Fruit fly (Drosophila melanogaster) Kc167 (cell line): ENCODE data around the gene CG15482.

Source experiments
- Myc ChIP-seq: fragments of >200 bp; optimal IDR thresholded peaks from 2 replicates; lab custom pipeline; 2017; ENCODE audit warnings: missing external identifiers
- Sin3A ChIP-seq: fragments of >200 bp; optimal IDR thresholded peaks from 2 replicates; lab custom pipeline; 2018; ENCODE audit warnings: missing external identifiers
- h ChIP-seq: fragments of >200 bp; optimal IDR thresholded peaks from 3 replicates; lab custom pipeline; 2018; ENCODE audit warnings: missing external identifiers
- insv ChIP-seq: fragments of >200 bp; optimal IDR thresholded peaks from 3 replicates; lab custom pipeline; 2018; ENCODE audit warnings: missing external identifiers
- psq ChIP-seq: fragments of >200 bp; optimal IDR thresholded peaks from 2 replicates; lab custom pipeline; 2017; ENCODE audit warnings: missing external identifiers
- ttk ChIP-seq: sonication (Bioruptor generic); optimal IDR thresholded peaks from 2 replicates; lab custom pipeline; 2017; ENCODE audit warnings: missing external identifiers

DNA sequence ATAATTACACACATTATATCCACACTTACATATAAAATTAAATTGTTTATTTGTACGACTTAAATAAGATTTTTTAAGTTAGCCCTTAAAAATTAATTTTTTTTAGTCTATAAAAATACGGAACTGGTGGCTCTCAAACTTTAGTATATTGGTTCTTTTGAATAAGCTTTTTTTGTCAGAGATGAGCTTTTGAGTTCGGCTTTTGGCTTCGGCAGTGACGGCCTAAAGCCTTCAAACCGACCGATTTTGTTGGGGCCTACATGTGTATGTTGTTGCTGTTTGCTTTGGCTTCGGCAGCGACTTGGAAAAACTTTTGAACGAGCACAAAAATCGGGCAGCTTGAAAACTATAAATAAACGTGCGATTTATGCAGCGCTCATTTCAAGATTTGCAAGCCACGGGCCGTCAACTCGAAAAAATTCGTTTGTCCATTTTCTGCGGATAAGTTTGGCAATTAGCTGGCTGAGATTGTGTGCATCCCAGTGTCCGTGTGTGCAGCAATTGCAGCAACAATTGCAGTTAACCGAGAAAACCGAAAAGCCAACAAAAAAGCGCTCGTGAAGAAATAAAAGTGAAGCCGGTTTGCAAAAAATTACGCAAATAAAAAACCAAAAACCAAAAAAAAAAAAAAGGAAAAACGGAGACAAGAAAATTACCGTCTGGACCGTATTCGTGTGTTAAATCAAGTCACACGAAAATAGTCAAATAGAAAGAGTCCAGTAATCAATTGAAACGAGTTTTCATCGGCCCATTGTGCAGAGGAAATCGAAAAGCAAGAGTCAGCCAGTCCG lies 34.4 kb upstream of the CG15482 start, which contains the start of gene CG16820:
- TF ChIP-seq ttk (no peak), h (no peak), insv (lab: Kevin White, UChicago) (no peak), psq (lab: Kevin White, UChicago) (no peak), Myc (lab: Kevin White, UChicago) (no peak), Sin3A (no peak)
